Fruit fly (Drosophila melanogaster): Measurements from ENCODE around the gene CG34301.

dm6 chr3R:8747871-8748775, 25.1 kb upstream of the CG34301 start:
- no peak for TF ChIP-seq ttk (optimal IDR thresholded peaks at IDR 0.05)
- TF ChIP-seq h (optimal IDR thresholded peaks at IDR 0.05) = no peak

Data from Kc167 (cell line).